Worm (Caenorhabditis elegans) whole organism, L4 larva: ENCODE measurements around the gene K02A6.1.

Source experiments
- D1046.2 ChIP-seq: fragments of 200-800 bp; sonication (Bioruptor generic); IDR thresholded peaks from 2 replicates; pipeline ENCODE4 v1.3.6; 2022; ENCODE audit warnings: missing genetic modification characterization, missing compliant biosample characterization
- F10B5.3 ChIP-seq: sonication (generic microtip); optimal IDR thresholded peaks from 2 replicates; lab custom pipeline; 2016; ENCODE audit warnings: mild to moderate bottlenecking, missing genetic modification characterization, missing compliant biosample characterization
- T20F7.1 ChIP-seq: fragments of 200-800 bp; sonication (Bioruptor generic); optimal IDR thresholded peaks from 2 replicates; lab custom pipeline; 2018; ENCODE audit warnings: mild to moderate bottlenecking, missing genetic modification characterization, missing compliant biosample characterization
- T26A8.4 ChIP-seq: fragments of 200-800 bp; sonication (Bioruptor generic); IDR thresholded peaks from 2 replicates; pipeline ENCODE4 v1.3.6; 2022; ENCODE audit warnings: missing genetic modification characterization, missing compliant biosample characterization
- ZK546.5 ChIP-seq, 2 experiments: sonication (generic microtip); optimal IDR thresholded peaks; 2 replicates each; lab custom pipeline; 2017; ENCODE audit warnings: missing biosample characterization in 2 of 2, missing genetic modification characterization in 2 of 2
- aly-2 ChIP-seq: sonication (generic microtip); optimal IDR thresholded peaks from 2 replicates; lab custom pipeline; 2018; ENCODE audit warnings: missing biosample characterization, missing genetic modification characterization
- attf-4 ChIP-seq: sonication (generic microtip); optimal IDR thresholded peaks from 3 replicates; lab custom pipeline; 2017; ENCODE audit warnings: missing biosample characterization, missing genetic modification characterization
- ceh-20 ChIP-seq: fragments of 200-800 bp; sonication (Bioruptor generic); IDR thresholded peaks from 2 replicates; pipeline ENCODE4 v1.3.6; 2022; ENCODE audit warnings: missing genetic modification reagents, missing genetic modification characterization, missing compliant biosample characterization
- ceh-28 ChIP-seq: fragments of 150-350 bp; optimal IDR thresholded peaks from 2 replicates; lab custom pipeline; 2014; ENCODE audit warnings: missing biosample characterization, missing genetic modification reagents, missing genetic modification characterization
- ces-1 ChIP-seq: fragments of 150-350 bp; sonication (generic microtip); optimal IDR thresholded peaks from 4 replicates; lab custom pipeline; 2014; ENCODE audit warnings: missing biosample characterization, missing genetic modification reagents, missing genetic modification characterization
- daf-12 ChIP-seq: fragments of 150-350 bp; optimal IDR thresholded peaks from 2 replicates; lab custom pipeline; 2014; ENCODE audit warnings: missing biosample characterization, missing genetic modification reagents, missing genetic modification characterization
- daf-16 ChIP-seq, 3 experiments: sonication (generic microtip); optimal IDR thresholded peaks; 2 replicates each; lab custom pipeline; 2016 to 2017; ENCODE audit warnings: missing genetic modification characterization in 3 of 3, missing genetic modification reagents in 3 of 3, mild to moderate bottlenecking in 2 of 3, missing compliant biosample characterization in 2 of 3, missing biosample characterization in 1 of 3, moderate library complexity in 1 of 3
- dpl-1 ChIP-seq: fragments of 150-350 bp; optimal IDR thresholded peaks from 2 replicates; lab custom pipeline; 2014; ENCODE audit warnings: missing biosample characterization, missing genetic modification reagents, missing genetic modification characterization
- egl-27 ChIP-seq: sonication (generic microtip); optimal IDR thresholded peaks from 3 replicates; lab custom pipeline; 2017; ENCODE audit warnings: missing biosample characterization, missing genetic modification reagents, missing genetic modification characterization
- fkh-10 ChIP-seq: fragments of 150-350 bp; optimal IDR thresholded peaks from 2 replicates; lab custom pipeline; 2014; ENCODE audit warnings: missing biosample characterization, missing genetic modification reagents, missing genetic modification characterization
- gei-8 ChIP-seq: fragments of 200-800 bp; sonication (Bioruptor generic); optimal IDR thresholded peaks from 2 replicates; lab custom pipeline; 2018; ENCODE audit warnings: mild to moderate bottlenecking, missing genetic modification characterization, missing compliant biosample characterization
- hif-1 ChIP-seq, 2 experiments: sonication (generic microtip); optimal IDR thresholded peaks; 2 replicates each; lab custom pipeline; 2016 to 2017; ENCODE audit warnings: missing compliant biosample characterization in 2 of 2, missing genetic modification characterization in 2 of 2, missing genetic modification reagents in 2 of 2, missing genotype in 2 of 2, mild to moderate bottlenecking in 1 of 2
- hlh-11 ChIP-seq: fragments of 200-800 bp; sonication (Bioruptor generic); optimal IDR thresholded peaks from 2 replicates; lab custom pipeline; 2018; ENCODE audit warnings: mild to moderate bottlenecking, missing genetic modification characterization, missing compliant biosample characterization
- hlh-30 ChIP-seq: sonication (generic microtip); optimal IDR thresholded peaks from 2 replicates; lab custom pipeline; 2017; ENCODE audit warnings: antibody characterized with exemption, mild to moderate bottlenecking, missing genetic modification characterization, missing compliant biosample characterization; ENCODE audit not compliant: insufficient read depth
- mdl-1 ChIP-seq, 2 experiments: fragments of 150-350 bp in 1 of 2; sonication (generic microtip) in 1 of 2; optimal IDR thresholded peaks; 2 replicates each; lab custom pipeline; 2014 to 2017; ENCODE audit warnings: missing biosample characterization in 2 of 2, missing genetic modification characterization in 2 of 2
- mes-2 ChIP-seq: sonication (generic microtip); optimal IDR thresholded peaks from 2 replicates; lab custom pipeline; 2016; ENCODE audit warnings: missing genotype, mild to moderate bottlenecking, missing genetic modification characterization, missing compliant biosample characterization; ENCODE audit not compliant: poor library complexity, severe bottlenecking
- mxl-3 ChIP-seq: fragments of 200-800 bp; sonication (Bioruptor generic); optimal IDR thresholded peaks from 2 replicates; lab custom pipeline; 2018; ENCODE audit warnings: mild to moderate bottlenecking, missing genetic modification characterization, missing compliant biosample characterization
- nhr-102 ChIP-seq: sonication (generic microtip); optimal IDR thresholded peaks from 2 replicates; lab custom pipeline; 2016; ENCODE audit warnings: mild to moderate bottlenecking, missing genetic modification characterization, moderate library complexity, missing compliant biosample characterization
- nhr-25 ChIP-seq: sonication (generic microtip); optimal IDR thresholded peaks from 2 replicates; lab custom pipeline; 2017; ENCODE audit warnings: missing genetic modification characterization, mild to moderate bottlenecking, missing compliant biosample characterization, antibody characterized with exemption, moderate library complexity, borderline replicate concordance; ENCODE audit not compliant: insufficient read depth
- nhr-28 ChIP-seq: fragments of 150-350 bp; optimal IDR thresholded peaks from 2 replicates; lab custom pipeline; 2014; ENCODE audit warnings: missing biosample characterization, missing genetic modification characterization
- nhr-77 ChIP-seq: fragments of 150-350 bp; optimal IDR thresholded peaks from 2 replicates; lab custom pipeline; 2014; ENCODE audit warnings: missing biosample characterization, missing genetic modification characterization
- set-16 ChIP-seq: fragments of 200-800 bp; sonication (Bioruptor generic); IDR thresholded peaks from 2 replicates; pipeline ENCODE4 v1.3.6; 2022; ENCODE audit warnings: missing genetic modification reagents, missing genetic modification characterization, missing compliant biosample characterization
- skn-1 ChIP-seq: fragments of 150-350 bp; optimal IDR thresholded peaks from 2 replicates; lab custom pipeline; 2014; ENCODE audit warnings: missing biosample characterization, missing genetic modification characterization
- snpc-1.2 ChIP-seq: fragments of 200-800 bp; sonication (Bioruptor generic); IDR thresholded peaks from 2 replicates; pipeline ENCODE4 v1.3.6; 2022; ENCODE audit warnings: missing genetic modification reagents, missing genetic modification characterization, missing compliant biosample characterization
- unc-62 ChIP-seq, 3 experiments: fragments of 150-350 bp in 1 of 3; sonication (generic microtip); optimal IDR thresholded peaks in 2 of 3; peaks in 1 of 3; 1 replicate in 1 of 3; 2 replicates in 2 of 3; lab custom pipeline; 2014 to 2017; ENCODE audit warnings: missing biosample characterization in 3 of 3, missing genetic modification characterization in 3 of 3, missing genetic modification reagents in 3 of 3, missing genotype in 1 of 3

K02A6.1 gene

DNA sequence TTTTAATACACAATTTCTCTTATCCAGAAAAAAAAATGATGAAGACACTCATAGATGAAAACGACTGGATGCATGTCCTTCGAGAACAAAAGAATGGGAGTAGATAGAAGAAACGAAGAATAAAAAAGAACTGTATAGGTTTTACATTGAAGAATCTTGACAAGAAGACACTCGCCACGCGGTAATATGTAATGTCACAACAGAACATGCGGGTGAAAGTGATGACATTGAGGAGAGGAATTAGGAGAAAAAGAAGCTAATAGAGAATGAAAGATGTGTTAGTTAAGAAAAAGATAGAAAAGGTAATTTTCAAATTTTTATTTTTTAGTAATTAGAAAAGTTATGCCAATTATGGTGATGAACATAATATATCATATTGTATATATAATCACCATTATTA is 35.9 kb downstream of the K02A6.1 start:
- no peak for TF ChIP-seq gei-8
- TF ChIP-seq nhr-25 (tag; lab: Kevin White, UChicago) = peak; percentile 49
- peak; percentile 48 for TF ChIP-seq mxl-3 (GFP tag; lab: Kevin White, UChicago)
- no peak for TF ChIP-seq nhr-102 (tag; lab: Kevin White, UChicago)
- TF ChIP-seq mdl-1 (tag; optimal IDR thresholded peaks at IDR 0.05; lab: Kevin White, UChicago) = peak in 1 of 2 experiments; percentile 31
- peak; percentile 70 for TF ChIP-seq hlh-30 (tag; lab: Kevin White, UChicago)
- peak; percentile 22 for TF ChIP-seq nhr-28 (tag; lab: Kevin White, UChicago)

- no peak for TF ChIP-seq skn-1 (tag; lab: Kevin White, UChicago)
- no peak for TF ChIP-seq nhr-25 (tag; lab: Kevin White, UChicago)
- TF ChIP-seq hlh-30 (tag; lab: Kevin White, UChicago) = peak; percentile 44
- peak in 1 of 2 experiments; percentile 94 for TF ChIP-seq daf-16 (GFP tag; optimal IDR thresholded peaks at IDR 0.05; lab: Kevin White, UChicago)
- no peak for TF ChIP-seq daf-16 (tag; optimal IDR thresholded peaks at IDR 0.05; lab: Kevin White, UChicago)
- peak in 1 of 2 experiments; percentile 95 for TF ChIP-seq hif-1 (tag; optimal IDR thresholded peaks at IDR 0.05; lab: Kevin White, UChicago)
Observed at ce11 chrX:8257687-8258086, 38.2 kb downstream of the K02A6.1 start.

DNA sequence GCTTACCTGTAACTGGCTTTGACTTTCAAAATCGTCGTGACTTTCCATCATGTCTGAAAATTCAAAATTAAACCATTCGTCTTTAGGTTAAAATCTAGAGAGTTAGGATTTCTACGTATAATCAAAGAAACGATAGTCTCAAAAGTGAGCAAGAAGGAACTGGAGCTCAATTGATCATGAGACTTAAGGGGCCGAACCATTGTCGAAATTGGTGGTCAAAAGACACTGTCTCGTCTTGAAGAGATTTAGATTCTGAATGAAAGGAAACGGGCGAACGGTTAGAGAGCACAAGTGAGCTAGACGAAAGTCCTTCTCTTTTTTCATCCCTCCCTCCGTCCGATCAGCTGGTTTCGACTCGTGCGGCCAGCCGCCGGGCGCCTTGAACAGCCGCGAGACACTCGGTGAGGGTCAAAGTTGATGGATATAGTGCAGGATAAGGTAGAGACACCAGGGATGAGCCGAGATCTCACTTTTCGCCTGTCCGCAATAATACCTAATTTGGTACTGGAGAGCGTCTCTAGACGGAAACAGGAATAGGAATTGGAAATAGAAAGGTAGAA is 41.7 kb downstream of the K02A6.1 start, which contains the start of gene M60.7:
Gene M60.7 (minus strand): TSS at position 51 of the 560 bp plus-strand sequence.
- TF ChIP-seq daf-12 (tag; lab: Kevin White, UChicago) (no peak), nhr-77 (no peak), dpl-1 (GFP tag; lab: Kevin White, UChicago) (no peak), ZK546.5 (tag; optimal IDR thresholded peaks at IDR 0.05; lab: Kevin White, UChicago) (no peak), unc-62 (GFP tag; optimal IDR thresholded peaks at IDR 0.05 in 1 of 2; lab: Kevin White, UChicago) (peak in 1 of 2 experiments; percentile 80), unc-62 (tag; optimal IDR thresholded peaks at IDR 0.05; lab: Kevin White, UChicago) (no peak), set-16 (GFP tag; lab: Robert Waterston, UW) (peak; percentile 61; the same call in 1 of the 2 replicates), fkh-10 (GFP tag; lab: Kevin White, UChicago) (no peak), mdl-1 (tag; optimal IDR thresholded peaks at IDR 0.05; lab: Kevin White, UChicago) (no peak), attf-4 (no peak), T26A8.4 (GFP tag; lab: Robert Waterston, UW) (no peak), hlh-11 (peak; percentile 52), ceh-28 (tag; lab: Kevin White, UChicago) (no peak), F10B5.3 (tag; lab: Kevin White, UChicago) (no peak)

DNA sequence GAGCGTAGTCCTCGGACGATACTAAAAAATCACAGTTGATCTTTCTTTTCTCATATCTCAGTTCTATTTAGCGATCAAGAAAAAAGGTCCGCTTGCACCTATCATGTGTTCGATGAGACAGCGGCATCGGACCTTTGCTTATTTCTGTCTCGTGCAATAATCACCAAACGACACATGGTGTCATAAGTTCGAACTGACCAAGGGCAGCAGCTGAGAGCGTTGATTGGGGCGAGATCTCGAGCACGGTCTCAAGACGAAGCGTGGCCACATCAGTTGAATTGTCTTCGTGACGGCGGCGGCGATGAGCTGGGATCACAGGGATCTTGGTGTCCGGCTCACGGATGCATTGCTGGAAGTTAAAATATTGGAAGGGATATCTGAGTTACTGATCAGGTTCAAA is 43.2 kb downstream of the K02A6.1 start:
- no peak for TF ChIP-seq ces-1 (GFP tag; lab: Kevin White, UChicago)
- TF ChIP-seq mes-2 = no peak
- TF ChIP-seq daf-12 (tag; lab: Kevin White, UChicago) = no peak
- peak; percentile 55 for TF ChIP-seq hlh-30 (tag; lab: Kevin White, UChicago)
- TF ChIP-seq egl-27 = no peak
- TF ChIP-seq ceh-20 (GFP tag; lab: Robert Waterston, UW) = 0 out of 2 replicates have a peak, but pooled peaks have one; percentile 42
- no peak for TF ChIP-seq snpc-1.2 (GFP tag; lab: Robert Waterston, UW)
- no peak for TF ChIP-seq aly-2 (tag; lab: Kevin White, UChicago)
- TF ChIP-seq T20F7.1 (GFP tag; lab: Kevin White, UChicago) = no peak
- no peak for TF ChIP-seq nhr-102 (tag; lab: Kevin White, UChicago)
- 0 out of 2 replicates have a peak, but pooled peaks have one; percentile 55 for TF ChIP-seq D1046.2 (GFP tag; lab: Robert Waterston, UW)
